Worm (Caenorhabditis elegans) whole organism, L1 larva: Measurements from ENCODE around the gene F36G9.3.

Source experiments
- ama-1 ChIP-seq: fragments of 150-350 bp; optimal IDR thresholded peaks from 2 replicates; lab custom pipeline; 2014
- ces-1 ChIP-seq: fragments of 150-350 bp; optimal IDR thresholded peaks from 2 replicates; lab custom pipeline; 2014; ENCODE audit warnings: missing biosample characterization, missing genetic modification reagents, missing genetic modification characterization
- dpl-1 ChIP-seq, 3 experiments: fragments of 150-350 bp in 2 of 3; sonication (generic microtip) in 1 of 3; optimal IDR thresholded peaks; 2 replicates each; lab custom pipeline; 2014 to 2017; ENCODE audit warnings: missing biosample characterization in 3 of 3, missing genetic modification characterization in 3 of 3, missing genetic modification reagents in 3 of 3
- egl-27 ChIP-seq, 2 experiments: fragments of 150-350 bp in 1 of 2; sonication (generic microtip); optimal IDR thresholded peaks; 3 replicates each; lab custom pipeline; 2017 to 2018; ENCODE audit warnings: missing biosample characterization in 2 of 2, missing genetic modification characterization in 2 of 2, missing genetic modification reagents in 2 of 2
- jun-1 ChIP-seq: fragments of 150-350 bp; optimal IDR thresholded peaks from 2 replicates; lab custom pipeline; 2014; ENCODE audit warnings: missing biosample characterization, missing genetic modification reagents, missing genetic modification characterization
- lin-15B ChIP-seq: fragments of 150-350 bp; sonication (generic microtip); optimal IDR thresholded peaks from 3 replicates; lab custom pipeline; 2014; ENCODE audit warnings: missing biosample characterization, missing genetic modification characterization
- mep-1 ChIP-seq: fragments of 150-350 bp; optimal IDR thresholded peaks from 2 replicates; lab custom pipeline; 2014; ENCODE audit warnings: missing biosample characterization, missing genetic modification characterization
- pqm-1 ChIP-seq: sonication (generic microtip); optimal IDR thresholded peaks from 3 replicates; lab custom pipeline; 2017; ENCODE audit warnings: missing biosample characterization, missing genetic modification characterization

DNA sequence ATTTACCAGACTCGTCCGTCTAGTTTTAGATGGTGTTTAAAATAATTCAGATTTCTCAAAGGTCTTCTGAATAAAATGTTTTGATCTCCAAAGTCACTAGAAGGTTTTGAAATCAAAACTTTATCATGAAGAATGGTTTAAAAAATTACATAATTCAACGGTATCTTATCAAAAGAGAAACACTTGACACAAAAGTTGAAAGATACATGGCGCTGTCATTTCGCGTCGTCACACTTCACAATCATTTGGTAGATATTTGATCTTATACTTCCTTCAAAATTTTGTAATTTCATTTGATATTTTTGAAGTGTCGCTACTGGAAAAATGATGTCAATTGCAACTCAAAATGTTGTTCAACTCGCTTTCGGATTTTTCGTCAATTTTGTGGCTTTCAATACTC, at the start of gene F36G9.3:
- TF ChIP-seq pqm-1 (no peak), mep-1 (no peak), dpl-1 (GFP tag; optimal IDR thresholded peaks at IDR 0.05; lab: Kevin White, UChicago) (no peak), lin-15B (tag; lab: Kevin White, UChicago) (no peak), ama-1 (lab: Kevin White, UChicago) (no peak), egl-27 (tag; optimal IDR thresholded peaks at IDR 0.05; lab: Kevin White, UChicago) (no peak), ces-1 (GFP tag; lab: Kevin White, UChicago) (no peak), jun-1 (no peak)
